Worm (Caenorhabditis elegans) whole organism, dauer: ENCODE results near the gene ocr-2.

ENCODE experiments used
- unc-62 ChIP-seq: sonication (generic microtip); optimal IDR thresholded peaks from 2 replicates; lab custom pipeline; 2017; ENCODE audit warnings: missing biosample characterization, missing genetic modification reagents, missing genetic modification characterization

ocr-2 gene

DNA sequence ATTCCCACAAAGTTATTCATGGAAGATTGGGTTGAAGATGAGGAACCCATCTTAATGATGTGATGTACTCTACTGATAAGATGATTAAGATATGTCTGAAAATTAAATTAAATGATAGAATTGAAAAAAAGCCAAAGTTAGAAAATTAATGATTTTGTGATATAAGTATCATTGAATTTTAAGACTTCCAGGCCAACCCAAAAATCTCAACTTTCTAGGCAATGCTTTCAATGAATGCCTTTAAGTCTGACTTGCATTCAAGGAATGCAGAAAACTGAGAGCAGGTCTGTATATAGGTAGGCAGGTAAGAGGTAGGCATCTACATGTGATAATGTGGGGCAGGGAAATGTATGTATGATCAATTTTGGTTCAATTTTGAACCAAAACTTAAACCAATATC is at the start of gene ocr-2:
Gene ocr-2 (minus strand): TSS at position 101 of the 400 bp plus-strand sequence.
- TF ChIP-seq unc-62 (GFP tag; lab: Kevin White, UChicago), result no peak

- TF ChIP-seq unc-62 (GFP tag; lab: Kevin White, UChicago), result no peak
Measured at ce11 chrIV:8268024-8268423, 48.1 kb upstream of the ocr-2 start, which contains the start of the genes K07H8.5 and K07H8.8. K07H8.5 (plus strand) TSS chrIV:8268324. K07H8.8 (minus strand) TSS chrIV:8268412.

- no peak for TF ChIP-seq unc-62 (GFP tag; lab: Kevin White, UChicago)
Measured at ce11 chrIV:8266024-8266949, 46.4 kb upstream of the ocr-2 start.

ce11 chrIV:8262671-8263070 is 42.8 kb upstream of the ocr-2 start:
- no peak for TF ChIP-seq unc-62 (GFP tag; lab: Kevin White, UChicago)

DNA sequence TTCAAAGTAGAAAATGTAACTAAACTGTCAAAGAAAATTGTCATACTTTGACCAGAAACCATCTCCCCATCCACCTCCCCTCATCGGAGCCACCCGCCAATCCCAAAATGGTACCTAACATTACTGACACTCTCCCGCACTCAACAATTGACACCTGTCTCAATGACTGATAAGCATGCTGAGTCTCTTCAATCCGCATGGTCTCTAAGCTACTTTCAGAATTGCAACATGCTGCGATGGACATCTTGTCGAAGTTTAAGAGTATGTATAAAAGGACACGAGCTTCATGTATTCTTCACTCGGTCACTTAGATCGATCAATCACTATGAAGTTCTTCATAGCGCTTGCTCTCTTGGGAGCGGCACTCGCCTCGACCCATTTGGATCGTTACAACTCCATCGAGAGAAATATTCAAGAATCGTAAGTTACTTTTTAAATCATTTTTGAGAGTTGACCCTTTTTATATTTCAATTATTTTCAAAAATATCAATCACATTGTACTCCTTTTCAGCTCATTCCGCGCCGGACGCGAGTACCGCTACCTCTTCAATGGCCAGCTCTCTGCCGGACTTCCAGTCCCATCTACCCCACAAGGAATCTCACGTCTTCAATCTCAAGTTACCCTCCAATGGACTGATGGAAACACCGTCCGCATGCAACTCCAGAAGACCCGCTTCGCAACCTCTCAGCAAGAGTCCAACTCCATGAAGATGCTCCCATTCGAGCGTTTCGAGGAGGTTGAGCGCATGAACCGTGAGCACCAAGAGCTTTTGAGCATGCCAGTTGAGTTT is 41.2 kb upstream of the ocr-2 start, which contains the start of gene vit-6:
Gene vit-6 (plus strand): TSS at position 310 of the 791 bp plus-strand sequence.
- TF ChIP-seq unc-62 (GFP tag; lab: Kevin White, UChicago), result no peak

ce11 chrIV:8259904-8260303 is 40.0 kb upstream of the ocr-2 start, which contains the start of gene K07H8.7:
K07H8.7 (minus strand) TSS chrIV:8260004.
- TF ChIP-seq unc-62 (GFP tag; lab: Kevin White, UChicago), result no peak

ce11 chrIV:8255221-8255620 is 35.3 kb upstream of the ocr-2 start:
- TF ChIP-seq unc-62 (GFP tag; lab: Kevin White, UChicago), result no peak

ce11 chrIV:8254193-8254592 is 34.3 kb upstream of the ocr-2 start:
- no peak for TF ChIP-seq unc-62 (GFP tag; lab: Kevin White, UChicago)

ce11 chrIV:8252856-8253255 is 33.0 kb upstream of the ocr-2 start:
- no peak for TF ChIP-seq unc-62 (GFP tag; lab: Kevin White, UChicago)

DNA sequence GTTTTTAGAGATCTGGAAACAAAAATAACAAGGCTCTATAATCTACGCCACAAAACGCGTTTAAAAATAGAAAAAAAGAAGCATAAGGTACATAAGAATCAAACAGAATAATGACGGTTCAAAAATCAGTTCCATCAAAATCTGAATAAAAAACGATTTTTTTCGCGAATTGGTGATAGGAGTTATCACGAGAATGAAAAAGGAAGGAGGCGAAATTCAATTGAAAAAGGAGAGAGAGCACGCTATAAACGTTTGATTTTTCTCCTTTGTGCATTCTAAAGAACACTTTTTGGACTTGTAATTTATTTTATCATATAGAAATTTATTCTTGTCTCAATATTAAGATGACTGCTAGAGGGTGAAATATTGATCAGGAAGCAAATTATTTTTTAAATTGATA is 31.5 kb upstream of the ocr-2 start:
- no peak for TF ChIP-seq unc-62 (GFP tag; lab: Kevin White, UChicago)

DNA sequence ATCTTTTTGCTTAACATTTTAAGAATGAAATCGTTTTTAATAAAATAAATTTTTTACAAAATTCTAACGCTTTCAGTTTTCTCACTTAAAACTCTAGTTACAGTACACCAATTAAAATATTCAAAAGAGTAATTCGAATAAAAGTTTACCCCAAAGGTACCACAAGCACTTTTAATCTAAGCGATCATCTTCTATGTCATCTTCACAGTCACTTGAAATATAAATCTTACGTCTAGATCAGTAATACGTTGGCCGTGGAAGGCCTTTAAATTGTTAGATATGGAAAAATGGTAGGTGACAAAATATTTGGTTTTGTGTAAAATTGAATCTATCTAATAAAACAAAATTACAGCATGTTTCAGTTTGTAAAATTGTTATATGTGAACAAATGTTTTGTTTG is 27.5 kb upstream of the ocr-2 start:
- no peak for TF ChIP-seq unc-62 (GFP tag; lab: Kevin White, UChicago)

DNA sequence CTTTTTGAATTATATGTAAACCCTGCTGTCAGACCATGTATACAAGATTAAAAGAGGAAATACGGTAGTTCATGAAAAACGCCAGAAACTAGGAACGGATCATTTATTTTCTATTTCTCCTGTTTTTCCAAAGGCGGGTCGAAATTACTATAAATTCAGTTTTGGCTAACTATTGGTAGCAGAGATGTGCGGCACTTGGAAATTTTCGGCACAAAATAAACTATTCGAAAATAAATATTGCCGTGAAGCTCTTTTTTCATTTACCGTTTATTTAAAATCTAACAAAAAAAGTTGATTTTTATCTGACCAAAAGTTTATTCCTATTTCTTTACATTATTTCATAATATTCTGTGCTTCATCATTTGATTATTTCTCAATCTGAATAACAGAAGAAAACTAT is 24.2 kb upstream of the ocr-2 start, which contains the start of gene T09A12.1:
Gene T09A12.1 (plus strand): TSS at position 301 of the 400 bp plus-strand sequence.
- no peak for TF ChIP-seq unc-62 (GFP tag; lab: Kevin White, UChicago)

DNA sequence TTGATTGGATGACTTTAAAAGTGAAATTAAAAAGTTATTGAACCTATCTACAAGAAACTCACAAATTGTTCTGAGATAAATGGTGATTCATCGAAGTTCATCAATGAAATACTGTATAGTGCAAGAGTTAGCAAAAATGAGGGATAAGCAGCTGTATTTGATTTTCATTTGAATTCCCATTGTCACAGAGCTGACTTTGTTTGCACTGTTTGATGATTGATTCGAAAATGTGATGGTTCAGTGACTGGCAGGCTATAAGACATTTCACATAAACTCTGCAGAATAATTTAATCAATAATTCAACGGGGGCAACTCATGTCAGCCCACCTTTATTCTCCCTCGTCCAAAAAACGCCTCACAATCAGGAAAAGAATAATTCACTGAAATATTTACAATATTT is 23.7 kb upstream of the ocr-2 start, which contains the start of gene T09A12.8:
Gene T09A12.8 (minus strand): TSS at position 101 of the 400 bp plus-strand sequence.
- TF ChIP-seq unc-62 (GFP tag; lab: Kevin White, UChicago), result no peak

DNA sequence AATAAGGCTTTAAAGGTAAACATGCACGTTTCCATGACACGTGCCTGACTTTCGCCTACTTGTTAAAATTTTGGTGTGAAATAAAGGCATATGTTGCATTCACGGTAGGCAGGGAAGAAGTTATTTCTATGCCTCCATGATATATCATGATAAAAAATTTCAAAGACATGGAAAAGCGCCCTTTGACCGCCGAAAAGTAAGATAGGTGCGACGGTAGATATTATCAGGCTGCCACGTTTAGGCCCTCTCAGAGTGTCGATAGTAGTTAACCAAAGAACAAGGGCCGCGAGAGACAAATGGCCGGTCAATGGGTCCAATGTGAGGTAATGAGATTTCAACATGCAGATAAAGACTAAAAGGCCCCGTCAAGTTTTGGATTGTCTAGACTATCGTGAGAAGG is 23.3 kb upstream of the ocr-2 start:
- no peak for TF ChIP-seq unc-62 (GFP tag; lab: Kevin White, UChicago)

DNA sequence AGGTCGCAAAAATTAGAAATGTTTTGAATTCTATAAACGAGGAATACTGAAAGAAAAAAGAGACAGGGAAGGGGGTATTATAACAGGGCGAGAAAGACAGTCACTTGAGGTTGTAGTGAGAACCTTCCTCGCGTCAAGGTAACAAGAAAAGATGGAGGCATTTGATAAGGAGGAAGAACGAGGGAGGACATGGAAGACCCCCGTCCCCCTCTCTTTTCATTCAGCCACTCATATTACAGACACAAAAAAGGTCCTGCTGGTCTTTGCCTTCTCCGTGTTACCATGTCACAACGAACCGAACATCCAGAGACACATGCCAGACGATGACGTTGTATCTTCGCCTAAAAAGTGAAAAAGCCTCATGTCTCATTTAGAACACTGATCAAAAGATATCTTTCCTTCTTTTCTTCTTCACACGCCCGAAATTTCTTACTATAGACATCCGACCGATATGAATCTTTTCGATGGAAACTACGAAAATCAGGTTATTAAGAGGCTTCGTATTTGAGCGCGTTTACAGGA is 21.5 kb upstream of the ocr-2 start:
- no peak for TF ChIP-seq unc-62 (GFP tag; lab: Kevin White, UChicago)
